Worm (Caenorhabditis elegans): Measurements from ENCODE around the gene sym-3.

Gene sym-3

ce11 chrX:5801156-5801592, 27.6 kb downstream of the sym-3 start (continued):
- no peak for TF ChIP-seq ztf-1 (GFP tag; conservative IDR thresholded peaks at IDR 0.05)
- TF ChIP-seq sma-3 (GFP tag; optimal IDR thresholded peaks at IDR 0.05): peak; percentile 81
- peak; percentile 87 for TF ChIP-seq nhr-25 (tag; optimal IDR thresholded peaks at IDR 0.05)
- TF ChIP-seq egl-27 (tag; optimal IDR thresholded peaks at IDR 0.05): peak; percentile 92
- TF ChIP-seq alr-1 (tag; optimal IDR thresholded peaks at IDR 0.05): no peak
- peak; percentile 88 for TF ChIP-seq sem-4 (tag; optimal IDR thresholded peaks at IDR 0.05)
- TF ChIP-seq ztf-4 (tag; optimal IDR thresholded peaks at IDR 0.05): peak; percentile 90
- peak; percentile 86 for TF ChIP-seq zag-1 (tag; optimal IDR thresholded peaks at IDR 0.05)
- TF ChIP-seq nhr-77 (tag; optimal IDR thresholded peaks at IDR 0.05): no peak
- TF ChIP-seq sma-9 (GFP tag; optimal IDR thresholded peaks at IDR 0.05): peak; percentile 89
- TF ChIP-seq sma-9 (tag; optimal IDR thresholded peaks at IDR 0.05): no peak
- TF ChIP-seq snpc-4 (tag; optimal IDR thresholded peaks at IDR 0.05): no peak
- peak; percentile 69 for TF ChIP-seq gmeb-1 (tag; optimal IDR thresholded peaks at IDR 0.05)

DNA sequence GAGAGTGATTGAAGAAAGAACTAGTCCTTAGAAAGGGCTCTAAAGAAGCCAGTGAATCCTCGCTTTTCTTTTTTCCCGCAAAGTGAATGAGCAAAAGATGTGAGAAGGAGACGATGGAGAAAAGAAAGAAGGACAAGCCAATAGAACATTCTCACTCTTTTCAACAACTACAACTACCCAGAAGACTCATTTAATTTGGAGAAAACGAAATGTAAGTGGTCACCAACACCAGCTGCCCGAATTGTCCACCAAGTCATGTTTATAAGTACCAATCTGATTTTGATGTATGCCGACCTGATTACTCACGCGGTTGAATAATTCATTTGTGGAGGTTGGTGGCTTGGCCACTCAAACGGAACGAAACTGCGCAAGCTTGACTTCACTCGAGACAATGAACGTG, 29.0 kb downstream of the sym-3 start:
- no peak for TF ChIP-seq nhr-6 (tag; optimal IDR thresholded peaks at IDR 0.05)
- TF ChIP-seq lin-11 (tag; optimal IDR thresholded peaks at IDR 0.05): no peak
- no peak for TF ChIP-seq nhr-11 (tag; optimal IDR thresholded peaks at IDR 0.05)
- TF ChIP-seq nhr-21 (tag; optimal IDR thresholded peaks at IDR 0.05): no peak
- no peak for TF ChIP-seq mab-5 (tag; optimal IDR thresholded peaks at IDR 0.05)
- no peak for TF ChIP-seq nhr-77 (tag; optimal IDR thresholded peaks at IDR 0.05)

ce11 chrX:5803492-5803891, 29.9 kb downstream of the sym-3 start:
- TF ChIP-seq nhr-25 (tag; optimal IDR thresholded peaks at IDR 0.05) (peak; percentile 90), blmp-1 (tag; optimal IDR thresholded peaks at IDR 0.05; ENCODE audit: insufficient read depth) (no peak), nhr-11 (tag; optimal IDR thresholded peaks at IDR 0.05) (no peak), crh-2 (tag; optimal IDR thresholded peaks at IDR 0.05) (no peak), ama-1 (optimal IDR thresholded peaks at IDR 0.05) (no peak), C34F6.9 (tag; optimal IDR thresholded peaks at IDR 0.05) (peak; percentile 11), gmeb-1 (tag; optimal IDR thresholded peaks at IDR 0.05) (no peak), nhr-237 (tag; optimal IDR thresholded peaks at IDR 0.05) (no peak), mdl-1 (tag; optimal IDR thresholded peaks at IDR 0.05) (no peak), alr-1 (tag; optimal IDR thresholded peaks at IDR 0.05) (no peak), skn-1 (tag; optimal IDR thresholded peaks at IDR 0.05) (no peak), elt-3 (tag; optimal IDR thresholded peaks at IDR 0.05) (no peak), ZK546.5 (tag; optimal IDR thresholded peaks at IDR 0.05) (no peak), Y55F3AM.14 (GFP tag; optimal IDR thresholded peaks at IDR 0.05) (no peak), F13H6.1 (tag; optimal IDR thresholded peaks at IDR 0.05) (peak; percentile 19), lsy-2 (tag; optimal IDR thresholded peaks at IDR 0.05) (no peak), sma-9 (GFP tag; optimal IDR thresholded peaks at IDR 0.05) (no peak), sma-9 (tag; optimal IDR thresholded peaks at IDR 0.05) (no peak), egl-27 (tag; optimal IDR thresholded peaks at IDR 0.05) (no peak), unc-55 (GFP tag; optimal IDR thresholded peaks at IDR 0.05) (no peak), nhr-6 (tag; optimal IDR thresholded peaks at IDR 0.05) (peak; percentile 25), nhr-23 (tag; optimal IDR thresholded peaks at IDR 0.05) (no peak), nhr-129 (tag; optimal IDR thresholded peaks at IDR 0.05) (no peak), ceh-16 (tag; optimal IDR thresholded peaks at IDR 0.05) (peak; percentile 32), elt-1 (tag; optimal IDR thresholded peaks at IDR 0.05) (no peak), lin-13 (GFP tag; optimal IDR thresholded peaks at IDR 0.05) (no peak), nhr-21 (tag; optimal IDR thresholded peaks at IDR 0.05) (no peak), mbf-1 (tag; optimal IDR thresholded peaks at IDR 0.05) (no peak), nhr-77 (tag; optimal IDR thresholded peaks at IDR 0.05) (no peak), ztf-11 (tag; optimal IDR thresholded peaks at IDR 0.05) (no peak), peb-1 (tag; optimal IDR thresholded peaks at IDR 0.05) (no peak), R02D3.7 (tag; optimal IDR thresholded peaks at IDR 0.05) (no peak), lin-39 (tag; optimal IDR thresholded peaks at IDR 0.05) (no peak), sem-4 (tag; optimal IDR thresholded peaks at IDR 0.05) (peak; percentile 5), mab-5 (tag; optimal IDR thresholded peaks at IDR 0.05) (no peak), snpc-4 (tag; optimal IDR thresholded peaks at IDR 0.05) (no peak), ztf-1 (GFP tag; conservative IDR thresholded peaks at IDR 0.05) (no peak)

Measured in whole organism, L2 larva.